Worm (Caenorhabditis elegans): ENCODE measurements around the gene pxl-1.

pxl-1 gene

DNA sequence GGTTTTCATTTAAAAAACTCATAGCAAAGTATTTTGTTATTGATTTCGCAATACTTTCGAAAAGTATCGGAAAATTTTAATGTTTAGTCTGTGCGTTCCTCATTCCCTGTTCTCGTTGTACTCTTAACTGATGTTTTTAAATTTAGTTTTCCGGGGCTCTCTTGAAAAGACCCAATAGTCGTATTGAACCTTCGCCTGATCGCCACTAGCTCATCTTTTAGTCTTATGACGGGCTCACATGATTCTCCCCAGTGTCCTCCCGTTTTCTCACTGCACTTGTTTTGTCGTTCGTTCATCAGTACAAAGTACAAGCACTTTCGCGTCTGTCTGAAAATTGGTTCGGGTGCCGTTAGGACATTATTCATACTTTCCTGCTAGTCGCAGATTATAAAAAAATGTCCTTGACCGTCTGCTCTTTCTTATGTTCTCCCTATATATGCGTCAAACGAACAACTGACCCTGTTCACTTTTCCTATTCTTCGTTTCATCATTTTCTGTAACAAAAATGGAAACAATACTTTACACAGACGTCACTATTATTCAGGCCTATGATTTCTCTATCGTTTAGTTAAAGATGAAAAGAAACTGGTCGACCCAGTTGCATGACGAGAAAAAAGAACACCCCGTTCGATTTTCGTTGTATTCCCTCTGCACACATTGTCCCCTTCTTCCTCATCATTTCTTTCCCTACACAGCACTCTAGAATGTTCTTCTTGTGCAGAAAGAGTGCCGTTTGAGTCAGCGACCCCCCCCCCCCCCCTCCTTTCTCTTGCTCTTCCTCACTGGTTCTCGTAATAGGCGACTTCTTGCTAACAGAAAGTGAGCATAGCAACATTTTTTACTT lies 43.9 kb upstream of the pxl-1 start, which contains the start of gene ubq-1:
Gene ubq-1, plus strand, starts transcription at position 802 of the 844 bp plus-strand sequence.
- peak; percentile 9 for TF ChIP-seq mel-28 (tag; optimal IDR thresholded peaks at IDR 0.05; ENCODE audit: borderline replicate concordance)
- peak; percentile 48; the same call in 1 of the 2 replicates for TF ChIP-seq hsf-1 (GFP tag; IDR thresholded peaks at IDR 0.05)
- TF ChIP-seq attf-6 (GFP tag; IDR thresholded peaks at IDR 0.05) = no peak
- peak; percentile 27 for TF ChIP-seq lsl-1 (GFP tag; optimal IDR thresholded peaks at IDR 0.05)
- no peak for TF ChIP-seq ztf-25 (GFP tag; IDR thresholded peaks at IDR 0.05)
- 0 out of 2 replicates have a peak, but pooled peaks have one; percentile 6 for TF ChIP-seq dox-1 (GFP tag; IDR thresholded peaks at IDR 0.05)
- TF ChIP-seq cebp-1 (GFP tag; IDR thresholded peaks at IDR 0.05) = peak; percentile 88
- TF ChIP-seq cebp-1 (tag; optimal IDR thresholded peaks at IDR 0.05) = peak; percentile 95
- TF ChIP-seq ZK185.1 (tag; optimal IDR thresholded peaks at IDR 0.05; ENCODE audit: poor library complexity, severe bottlenecking) = peak; percentile 60
- TF ChIP-seq ama-1 (optimal IDR thresholded peaks at IDR 0.05) = no peak
- TF ChIP-seq ama-1 (GFP tag; optimal IDR thresholded peaks at IDR 0.05) = peak in 1 of 2 experiments; percentile 2
- TF ChIP-seq zim-3 (tag; optimal IDR thresholded peaks at IDR 0.05) = no peak
- 0 out of 2 replicates have a peak, but pooled peaks have one; percentile 8 for TF ChIP-seq Y53G8AR.9 (GFP tag; conservative IDR thresholded peaks at IDR 0.05)
- TF ChIP-seq egrh-3 (GFP tag; IDR thresholded peaks at IDR 0.05) = peak; percentile 44; the same call in 1 of the 2 replicates

ce11 chrIII:5938790-5939452 lies 43.1 kb upstream of the pxl-1 start:
- TF ChIP-seq rec-8 (tag; optimal IDR thresholded peaks at IDR 0.05) (no peak), madf-8 (GFP tag; conservative IDR thresholded peaks at IDR 0.05) (peak; percentile 88), dox-1 (GFP tag; IDR thresholded peaks at IDR 0.05) (peak; percentile 77), Y53F4B.3 (GFP tag; IDR thresholded peaks at IDR 0.05) (no peak), rcor-1 (GFP tag; IDR thresholded peaks at IDR 0.05) (peak; percentile 64), attf-5 (GFP tag; optimal IDR thresholded peaks at IDR 0.05) (no peak), tbp1 (GFP tag; optimal IDR thresholded peaks at IDR 0.05) (no peak), snpc-4 (GFP tag; optimal IDR thresholded peaks at IDR 0.05) (no peak), snpc-4 (tag; optimal IDR thresholded peaks at IDR 0.05) (peak in 1 of 4 experiments; percentile 34), efl-1 (GFP tag; optimal IDR thresholded peaks at IDR 0.05) (peak; percentile 93), hsf-1 (GFP tag; IDR thresholded peaks at IDR 0.05) (peak; percentile 98), lin-26 (GFP tag; IDR thresholded peaks at IDR 0.05) (no peak), C06A6.2 (GFP tag; conservative IDR thresholded peaks at IDR 0.05) (no peak), repo-1 (tag; optimal IDR thresholded peaks at IDR 0.05) (no peak), snpc-3.4 (tag; optimal IDR thresholded peaks at IDR 0.05) (peak; percentile 78), ZK185.1 (tag; optimal IDR thresholded peaks at IDR 0.05; ENCODE audit: poor library complexity, severe bottlenecking) (no peak), madf-6 (GFP tag; IDR thresholded peaks at IDR 0.05) (peak; percentile 95; the same call in 1 of the 2 replicates), ekl-4 (GFP tag; IDR thresholded peaks at IDR 0.05) (peak; percentile 60), Y67H2A.10 (GFP tag; conservative IDR thresholded peaks at IDR 0.05) (peak; percentile 71), ztf-18 (tag; optimal IDR thresholded peaks at IDR 0.05) (no peak), snpc-1.3 (tag; optimal IDR thresholded peaks at IDR 0.05; ENCODE audit: insufficient read depth) (peak; percentile 26), let-607 (tag; optimal IDR thresholded peaks at IDR 0.05) (no peak), Y79H2A.3 (GFP tag; conservative IDR thresholded peaks at IDR 0.05) (no peak), him-1 (tag; optimal IDR thresholded peaks at IDR 0.05) (peak; percentile 22), ztf-6 (GFP tag; IDR thresholded peaks at IDR 0.05) (no peak), tlf-1 (GFP tag; optimal IDR thresholded peaks at IDR 0.05) (peak; percentile 70), unc-130 (GFP tag; optimal IDR thresholded peaks at IDR 0.05) (peak; percentile 75), B0035.1 (tag; optimal IDR thresholded peaks at IDR 0.05) (no peak), madf-3 (GFP tag; IDR thresholded peaks at IDR 0.05) (peak; percentile 96), lsl-1 (GFP tag; optimal IDR thresholded peaks at IDR 0.05) (peak; percentile 89), F52B5.7 (tag; optimal IDR thresholded peaks at IDR 0.05) (no peak), dpl-1 (GFP tag; optimal IDR thresholded peaks at IDR 0.05) (peak; percentile 75), ccch-3 (GFP tag; optimal IDR thresholded peaks at IDR 0.05) (no peak)

Data from whole organism, young adult.